Worm (Caenorhabditis elegans) whole organism, mixed stage, embryonic: ENCODE results near the gene C47E12.9.

Experiments used
- M03D4.4 ChIP-seq: sonication (generic microtip); optimal IDR thresholded peaks from 2 replicates; lab custom pipeline; 2017; ENCODE audit warnings: mild to moderate bottlenecking, missing genetic modification characterization, missing compliant biosample characterization
- bed-3 ChIP-seq: fragments of 200-800 bp; sonication (Bioruptor generic); optimal IDR thresholded peaks from 3 replicates; lab custom pipeline; 2018; ENCODE audit warnings: mild to moderate bottlenecking, missing genetic modification characterization, moderate library complexity, missing compliant biosample characterization
- blmp-1 ChIP-seq: fragments of 150-350 bp; optimal IDR thresholded peaks from 2 replicates; lab custom pipeline; 2014; ENCODE audit warnings: missing biosample characterization, missing genetic modification characterization
- ceh-39 ChIP-seq: fragments of 150-350 bp; optimal IDR thresholded peaks from 2 replicates; lab custom pipeline; 2014; ENCODE audit warnings: missing biosample characterization, missing genetic modification characterization
- ceh-43 ChIP-seq: fragments of 200-800 bp; sonication (Bioruptor generic); optimal IDR thresholded peaks from 2 replicates; lab custom pipeline; 2018; ENCODE audit warnings: mild to moderate bottlenecking, missing genetic modification characterization, moderate library complexity, missing compliant biosample characterization
- ceh-83 ChIP-seq: fragments of 200-800 bp; sonication (Bioruptor generic); optimal IDR thresholded peaks from 2 replicates; lab custom pipeline; 2018; ENCODE audit warnings: mild to moderate bottlenecking, missing genetic modification characterization, missing compliant biosample characterization
- ces-1 ChIP-seq: fragments of 150-350 bp; optimal IDR thresholded peaks from 2 replicates; lab custom pipeline; 2014; ENCODE audit warnings: missing biosample characterization, missing genetic modification reagents, missing genetic modification characterization
- cnd-1 ChIP-seq: fragments of 200-800 bp; sonication (Bioruptor generic); optimal IDR thresholded peaks from 2 replicates; lab custom pipeline; 2018; ENCODE audit warnings: mild to moderate bottlenecking, missing genetic modification characterization, missing compliant biosample characterization
- elt-3 ChIP-seq: fragments of 150-350 bp; optimal IDR thresholded peaks from 2 replicates; lab custom pipeline; 2014; ENCODE audit warnings: missing biosample characterization, missing genetic modification characterization
- flh-1 ChIP-seq: fragments of 200-800 bp; sonication (Bioruptor generic); optimal IDR thresholded peaks from 2 replicates; lab custom pipeline; 2018; ENCODE audit warnings: mild to moderate bottlenecking, missing genetic modification characterization, moderate library complexity, missing compliant biosample characterization
- ham-2 ChIP-seq: fragments of 200-800 bp; sonication (Bioruptor generic); optimal IDR thresholded peaks from 2 replicates; lab custom pipeline; 2018; ENCODE audit warnings: mild to moderate bottlenecking, missing genetic modification characterization, missing compliant biosample characterization
- hlh-1 ChIP-seq: fragments of 150-350 bp; optimal IDR thresholded peaks from 2 replicates; lab custom pipeline; 2014; ENCODE audit warnings: missing biosample characterization, missing genetic modification reagents, missing genetic modification characterization
- lin-32 ChIP-seq: fragments of 200-800 bp; sonication (Bioruptor generic); optimal IDR thresholded peaks from 2 replicates; lab custom pipeline; 2018; ENCODE audit warnings: mild to moderate bottlenecking, missing genetic modification characterization, missing compliant biosample characterization
- lsy-2 ChIP-seq: fragments of 150-350 bp; optimal IDR thresholded peaks from 2 replicates; lab custom pipeline; 2014; ENCODE audit warnings: missing biosample characterization, missing genetic modification characterization
- mab-5 ChIP-seq: fragments of 150-350 bp; optimal IDR thresholded peaks from 2 replicates; lab custom pipeline; 2014; ENCODE audit warnings: missing biosample characterization, missing genetic modification characterization
- mep-1 ChIP-seq: fragments of 150-350 bp; optimal IDR thresholded peaks from 2 replicates; lab custom pipeline; 2017; ENCODE audit warnings: missing biosample characterization, missing genetic modification reagents, missing genetic modification characterization, inconsistent platforms
- nhr-12 ChIP-seq: fragments of 150-350 bp; optimal IDR thresholded peaks from 2 replicates; lab custom pipeline; 2014; ENCODE audit warnings: missing biosample characterization, missing genetic modification characterization
- nhr-237 ChIP-seq: fragments of 150-350 bp; optimal IDR thresholded peaks from 2 replicates; lab custom pipeline; 2014; ENCODE audit warnings: missing biosample characterization, missing genetic modification characterization
- nhr-76 ChIP-seq: sonication (generic microtip); optimal IDR thresholded peaks from 2 replicates; lab custom pipeline; 2017; ENCODE audit warnings: missing biosample characterization, missing genetic modification characterization
- pha-4 ChIP-seq: fragments of 150-350 bp; optimal IDR thresholded peaks from 2 replicates; lab custom pipeline; 2018; ENCODE audit warnings: missing biosample characterization, missing genetic modification reagents, missing genetic modification characterization
- sem-2 ChIP-seq: fragments of 200-800 bp; sonication (Bioruptor generic); optimal IDR thresholded peaks from 2 replicates; lab custom pipeline; 2018; ENCODE audit warnings: mild to moderate bottlenecking, missing genetic modification characterization, missing compliant biosample characterization
- snpc-4 ChIP-seq: fragments of 150-350 bp; optimal IDR thresholded peaks from 2 replicates; lab custom pipeline; 2014; ENCODE audit warnings: missing biosample characterization, missing genetic modification characterization
- sptf-1 ChIP-seq: sonication (generic microtip); optimal IDR thresholded peaks from 2 replicates; lab custom pipeline; 2017; ENCODE audit warnings: mild to moderate bottlenecking, missing genetic modification characterization, moderate library complexity, missing compliant biosample characterization
- tbx-8 ChIP-seq: fragments of 200-800 bp; sonication (Bioruptor generic); optimal IDR thresholded peaks from 2 replicates; lab custom pipeline; 2018; ENCODE audit warnings: mild to moderate bottlenecking, missing genetic modification characterization, moderate library complexity, missing compliant biosample characterization
- unc-120 ChIP-seq: sonication (generic microtip); optimal IDR thresholded peaks from 2 replicates; lab custom pipeline; 2017; ENCODE audit warnings: missing genetic modification characterization, missing compliant biosample characterization; ENCODE audit not compliant: poor library complexity, severe bottlenecking
- unc-39 ChIP-seq: fragments of 150-350 bp; optimal IDR thresholded peaks from 2 replicates; lab custom pipeline; 2014; ENCODE audit warnings: missing biosample characterization, missing genetic modification characterization
- unc-62 ChIP-seq: fragments of 150-350 bp; optimal IDR thresholded peaks from 2 replicates; lab custom pipeline; 2014; ENCODE audit warnings: missing biosample characterization, missing genetic modification reagents, missing genetic modification characterization
- zip-8 ChIP-seq: fragments of 150-350 bp; optimal IDR thresholded peaks from 2 replicates; lab custom pipeline; 2014; ENCODE audit warnings: missing biosample characterization, missing genetic modification characterization
- ztf-11 ChIP-seq: fragments of 150-350 bp; optimal IDR thresholded peaks from 2 replicates; lab custom pipeline; 2014; ENCODE audit warnings: missing biosample characterization, missing genetic modification characterization

The C47E12.9 gene

ce11 chrIV:9994895-9995394 lies 20.5 kb downstream of the C47E12.9 start, which contains the start of gene uba-1:
Gene uba-1, minus strand, starts transcription at chrIV:9994945.
- TF ChIP-seq mab-5 (tag; lab: Kevin White, UChicago) (no peak), unc-62 (GFP tag; lab: Kevin White, UChicago) (no peak), ceh-43 (GFP tag; lab: Kevin White, UChicago) (no peak), mep-1 (tag; lab: Kevin White, UChicago) (no peak)
- TF ChIP-seq, all 35 proteins: peak for 0

- TF ChIP-seq tbx-8 (no peak), lsy-2 (tag; lab: Kevin White, UChicago) (peak; percentile 54), snpc-4 (tag; lab: Kevin White, UChicago) (no peak), bed-3 (GFP tag; lab: Kevin White, UChicago) (no peak), cnd-1 (no peak), pha-4 (tag; lab: Kevin White, UChicago) (no peak), nhr-12 (tag; lab: Kevin White, UChicago) (no peak)
Observed at ce11 chrIV:9998487-9999218, 24.2 kb downstream of the C47E12.9 start, which contains the start of gene pyp-1. Gene pyp-1, minus strand, starts transcription at chrIV:9998925.

ce11 chrIV:10001748-10002147 lies 27.3 kb downstream of the C47E12.9 start, which contains the start of gene C47E12.3:
Gene C47E12.3, minus strand, starts transcription at chrIV:10001848.
- TF ChIP-seq nhr-237 (tag; lab: Kevin White, UChicago) (no peak), mep-1 (tag; lab: Kevin White, UChicago) (no peak), hlh-1 (tag; lab: Kevin White, UChicago) (no peak), ceh-83 (no peak)

ce11 chrIV:10003372-10003771 lies 28.9 kb downstream of the C47E12.9 start, which contains the start of the genes C47E12.2 and sars-1:
Gene C47E12.2, minus strand, starts transcription at chrIV:10003502.
Gene sars-1, plus strand, starts transcription at chrIV:10003726.
- TF ChIP-seq lsy-2 (tag; lab: Kevin White, UChicago) (peak; percentile 90), sptf-1 (tag; lab: Kevin White, UChicago) (no peak)
- TF ChIP-seq, all 35 proteins: peak for 1

- TF ChIP-seq ham-2 (GFP tag; lab: Kevin White, UChicago) (no peak), elt-3 (no peak), M03D4.4 (no peak), unc-62 (GFP tag; lab: Kevin White, UChicago) (no peak), nhr-76 (no peak), blmp-1 (tag; lab: Kevin White, UChicago) (no peak), zip-8 (tag; lab: Kevin White, UChicago) (no peak), snpc-4 (tag; lab: Kevin White, UChicago) (no peak), hlh-1 (tag; lab: Kevin White, UChicago) (no peak), lin-32 (GFP tag; lab: Kevin White, UChicago) (no peak), ztf-11 (tag; lab: Kevin White, UChicago) (no peak)
- TF ChIP-seq, all 35 proteins: peak for 0
Observed at ce11 chrIV:10006792-10007191, 32.3 kb downstream of the C47E12.9 start, which contains the start of gene C47E12.13. Gene C47E12.13, minus strand, starts transcription at chrIV:10006892.

- TF ChIP-seq blmp-1 (tag; lab: Kevin White, UChicago) (peak; percentile 82), pha-4 (tag; lab: Kevin White, UChicago) (peak; percentile 57), sem-2 (GFP tag; lab: Kevin White, UChicago) (no peak), flh-1 (GFP tag; lab: Kevin White, UChicago) (no peak), nhr-237 (tag; lab: Kevin White, UChicago) (peak; percentile 15)
Observed at ce11 chrIV:10007758-10008157, 33.3 kb downstream of the C47E12.9 start.

- TF ChIP-seq sem-2 (GFP tag; lab: Kevin White, UChicago) = no peak
- TF ChIP-seq ceh-83 = no peak
- no peak for TF ChIP-seq M03D4.4
- no peak for TF ChIP-seq unc-39 (tag; lab: Kevin White, UChicago)
- no peak for TF ChIP-seq unc-120 (tag; lab: Kevin White, UChicago)
- no peak for TF ChIP-seq cnd-1
- TF ChIP-seq ceh-39 (tag; lab: Kevin White, UChicago) = no peak
- TF ChIP-seq tbx-8 = no peak
- TF ChIP-seq nhr-237 (tag; lab: Kevin White, UChicago) = no peak
- no peak for TF ChIP-seq ces-1 (GFP tag; lab: Kevin White, UChicago)
- TF ChIP-seq blmp-1 (tag; lab: Kevin White, UChicago) = no peak
- no peak for TF ChIP-seq sptf-1 (tag; lab: Kevin White, UChicago)
- no peak for TF ChIP-seq ham-2 (GFP tag; lab: Kevin White, UChicago)
- no peak for TF ChIP-seq bed-3 (GFP tag; lab: Kevin White, UChicago)
- no peak for TF ChIP-seq nhr-76
- no peak for TF ChIP-seq flh-1 (GFP tag; lab: Kevin White, UChicago)
- TF ChIP-seq lin-32 (GFP tag; lab: Kevin White, UChicago) = no peak
Observed at ce11 chrIV:10009536-10009935, 35.0 kb downstream of the C47E12.9 start, which contains the start of gene magu-4. Gene magu-4, plus strand, starts transcription at chrIV:10009753.
